Worm (Caenorhabditis elegans) whole organism, L4 larva: ENCODE results near the gene letm-1.

Experiments used
- D1046.2 ChIP-seq: fragments of 200-800 bp; sonication (Bioruptor generic); IDR thresholded peaks from 2 replicates; pipeline ENCODE4 v1.3.6; 2022; ENCODE audit warnings: missing genetic modification characterization, missing compliant biosample characterization
- F10B5.3 ChIP-seq: sonication (generic microtip); optimal IDR thresholded peaks from 2 replicates; lab custom pipeline; 2016; ENCODE audit warnings: mild to moderate bottlenecking, missing genetic modification characterization, missing compliant biosample characterization
- F49E8.2 ChIP-seq: sonication (generic microtip); optimal IDR thresholded peaks from 2 replicates; lab custom pipeline; 2016; ENCODE audit warnings: missing compliant biosample characterization, mild to moderate bottlenecking, missing genetic modification characterization, borderline replicate concordance
- R02D3.7 ChIP-seq: fragments of 150-350 bp; sonication (generic microtip); optimal IDR thresholded peaks from 3 replicates; lab custom pipeline; 2014; ENCODE audit warnings: missing biosample characterization, missing genetic modification characterization
- T26A8.4 ChIP-seq: fragments of 200-800 bp; sonication (Bioruptor generic); IDR thresholded peaks from 2 replicates; pipeline ENCODE4 v1.3.6; 2022; ENCODE audit warnings: missing genetic modification characterization, missing compliant biosample characterization
- Y105C5A.15 ChIP-seq: fragments of 200-800 bp; sonication (Bioruptor generic); IDR thresholded peaks from 2 replicates; pipeline ENCODE4 v1.3.6; 2022; ENCODE audit warnings: missing genetic modification characterization, missing compliant biosample characterization
- Y48G9A.11 ChIP-seq: fragments of 200-800 bp; sonication (Bioruptor generic); IDR thresholded peaks from 2 replicates; pipeline ENCODE4 v1.3.6; 2022; ENCODE audit warnings: missing genetic modification reagents, missing genetic modification characterization, missing compliant biosample characterization
- Y5F2A.4 ChIP-seq: fragments of 200-800 bp; sonication (Bioruptor generic); optimal IDR thresholded peaks from 2 replicates; lab custom pipeline; 2018; ENCODE audit warnings: mild to moderate bottlenecking, missing genetic modification characterization, missing compliant biosample characterization
- ZK546.5 ChIP-seq, 2 experiments: sonication (generic microtip); optimal IDR thresholded peaks; 2 replicates each; lab custom pipeline; 2017; ENCODE audit warnings: missing biosample characterization in 2 of 2, missing genetic modification characterization in 2 of 2
- aha-1 ChIP-seq: fragments of 150-350 bp; peaks from one replicate; lab custom pipeline; 2014; ENCODE audit warnings: missing biosample characterization, missing genetic modification characterization
- aly-2 ChIP-seq: sonication (generic microtip); optimal IDR thresholded peaks from 2 replicates; lab custom pipeline; 2018; ENCODE audit warnings: missing biosample characterization, missing genetic modification characterization
- ama-1 ChIP-seq: fragments of 150-350 bp; optimal IDR thresholded peaks from 2 replicates; lab custom pipeline; 2014; ENCODE audit warnings: inconsistent platforms, mixed read lengths
- attf-4 ChIP-seq: sonication (generic microtip); optimal IDR thresholded peaks from 3 replicates; lab custom pipeline; 2017; ENCODE audit warnings: missing biosample characterization, missing genetic modification characterization
- ceh-20 ChIP-seq: fragments of 200-800 bp; sonication (Bioruptor generic); IDR thresholded peaks from 2 replicates; pipeline ENCODE4 v1.3.6; 2022; ENCODE audit warnings: missing genetic modification reagents, missing genetic modification characterization, missing compliant biosample characterization
- ceh-28 ChIP-seq: fragments of 150-350 bp; optimal IDR thresholded peaks from 2 replicates; lab custom pipeline; 2014; ENCODE audit warnings: missing biosample characterization, missing genetic modification reagents, missing genetic modification characterization
- ceh-32 ChIP-seq: sonication (generic microtip); optimal IDR thresholded peaks from 2 replicates; lab custom pipeline; 2016; ENCODE audit warnings: mild to moderate bottlenecking, missing genetic modification characterization, missing compliant biosample characterization; ENCODE audit not compliant: poor library complexity
- ceh-82 ChIP-seq: sonication (generic microtip); optimal IDR thresholded peaks from 2 replicates; lab custom pipeline; 2017; ENCODE audit warnings: missing biosample characterization, missing genetic modification characterization
- ces-1 ChIP-seq: fragments of 150-350 bp; sonication (generic microtip); optimal IDR thresholded peaks from 4 replicates; lab custom pipeline; 2014; ENCODE audit warnings: missing biosample characterization, missing genetic modification reagents, missing genetic modification characterization
- daf-12 ChIP-seq: fragments of 150-350 bp; optimal IDR thresholded peaks from 2 replicates; lab custom pipeline; 2014; ENCODE audit warnings: missing biosample characterization, missing genetic modification reagents, missing genetic modification characterization
- dmd-9 ChIP-seq: fragments of 200-800 bp; sonication (Bioruptor generic); IDR thresholded peaks from 2 replicates; pipeline ENCODE4 v1.3.6; 2022; ENCODE audit warnings: missing genetic modification reagents, missing genetic modification characterization, missing compliant biosample characterization
- duxl-1 ChIP-seq: sonication (generic microtip); optimal IDR thresholded peaks from 2 replicates; lab custom pipeline; 2016; ENCODE audit warnings: mild to moderate bottlenecking, missing genetic modification characterization, moderate library complexity, missing compliant biosample characterization; ENCODE audit not compliant: poor library complexity
- dve-1 ChIP-seq: sonication (generic microtip); optimal IDR thresholded peaks from 2 replicates; lab custom pipeline; 2017; ENCODE audit warnings: antibody characterized with exemption, mild to moderate bottlenecking, missing genetic modification characterization, missing compliant biosample characterization; ENCODE audit not compliant: insufficient read depth
- egl-43 ChIP-seq: fragments of 200-800 bp; sonication (Bioruptor generic); IDR thresholded peaks from 2 replicates; pipeline ENCODE4 v1.3.6; 2022; ENCODE audit warnings: missing genetic modification reagents, missing genetic modification characterization, missing compliant biosample characterization
- fkh-10 ChIP-seq: fragments of 150-350 bp; optimal IDR thresholded peaks from 2 replicates; lab custom pipeline; 2014; ENCODE audit warnings: missing biosample characterization, missing genetic modification reagents, missing genetic modification characterization
- hlh-30 ChIP-seq: sonication (generic microtip); optimal IDR thresholded peaks from 2 replicates; lab custom pipeline; 2017; ENCODE audit warnings: antibody characterized with exemption, mild to moderate bottlenecking, missing genetic modification characterization, missing compliant biosample characterization; ENCODE audit not compliant: insufficient read depth
- hmg-1.1 ChIP-seq: fragments of 200-800 bp; sonication (Bioruptor generic); IDR thresholded peaks from 2 replicates; pipeline ENCODE4 v1.3.6; 2022; ENCODE audit warnings: missing genetic modification reagents, missing genetic modification characterization, missing compliant biosample characterization
- lin-38 ChIP-seq: fragments of 200-800 bp; sonication (Bioruptor generic); IDR thresholded peaks from 2 replicates; pipeline ENCODE4 v1.3.6; 2022; ENCODE audit warnings: missing genetic modification reagents, missing genetic modification characterization, missing compliant biosample characterization
- mdl-1 ChIP-seq, 2 experiments: fragments of 150-350 bp in 1 of 2; sonication (generic microtip) in 1 of 2; optimal IDR thresholded peaks; 2 replicates each; lab custom pipeline; 2014 to 2017; ENCODE audit warnings: missing biosample characterization in 2 of 2, missing genetic modification characterization in 2 of 2
- mep-1 ChIP-seq: fragments of 150-350 bp; sonication (generic microtip); optimal IDR thresholded peaks from 3 replicates; lab custom pipeline; 2014; ENCODE audit warnings: missing biosample characterization, missing genetic modification characterization
- mes-2 ChIP-seq: sonication (generic microtip); optimal IDR thresholded peaks from 2 replicates; lab custom pipeline; 2016; ENCODE audit warnings: missing genotype, mild to moderate bottlenecking, missing genetic modification characterization, missing compliant biosample characterization; ENCODE audit not compliant: poor library complexity, severe bottlenecking
- mxl-2 ChIP-seq: fragments of 200-800 bp; sonication (Bioruptor generic); conservative IDR thresholded peaks from 2 replicates; pipeline ENCODE4 v1.3.6; 2022; ENCODE audit warnings: missing genetic modification reagents, missing genetic modification characterization, missing compliant biosample characterization
- nhr-111 ChIP-seq: fragments of 200-800 bp; sonication (Bioruptor generic); optimal IDR thresholded peaks from 2 replicates; lab custom pipeline; 2018; ENCODE audit warnings: mild to moderate bottlenecking, missing genetic modification characterization, missing compliant biosample characterization
- nhr-28 ChIP-seq: fragments of 150-350 bp; optimal IDR thresholded peaks from 2 replicates; lab custom pipeline; 2014; ENCODE audit warnings: missing biosample characterization, missing genetic modification characterization
- nhr-48 ChIP-seq: sonication (generic microtip); optimal IDR thresholded peaks from 2 replicates; lab custom pipeline; 2016; ENCODE audit warnings: mild to moderate bottlenecking, missing genetic modification characterization, missing compliant biosample characterization
- nhr-76 ChIP-seq: fragments of 150-350 bp; optimal IDR thresholded peaks from 2 replicates; lab custom pipeline; 2014; ENCODE audit warnings: missing biosample characterization, missing genetic modification characterization
- pha-4 ChIP-seq, 2 experiments: fragments of 150-350 bp in 1 of 2; fragments of 200-800 bp in 1 of 2; sonication (Bioruptor generic) in 1 of 2; IDR thresholded peaks in 1 of 2; optimal IDR thresholded peaks in 1 of 2; 2 replicates each; pipeline versions ENCODE4 v1.3.6 to Lab custom; 2014 to 2022; ENCODE audit warnings: missing genetic modification characterization in 2 of 2, missing genetic modification reagents in 2 of 2, missing biosample characterization in 1 of 2, missing compliant biosample characterization in 1 of 2
- set-16 ChIP-seq: fragments of 200-800 bp; sonication (Bioruptor generic); IDR thresholded peaks from 2 replicates; pipeline ENCODE4 v1.3.6; 2022; ENCODE audit warnings: missing genetic modification reagents, missing genetic modification characterization, missing compliant biosample characterization
- spr-3 ChIP-seq: fragments of 200-800 bp; sonication (Bioruptor generic); optimal IDR thresholded peaks from 2 replicates; lab custom pipeline; 2018; ENCODE audit warnings: mild to moderate bottlenecking, missing genetic modification characterization, missing compliant biosample characterization
- tra-1 ChIP-seq: fragments of 200-800 bp; sonication (Bioruptor generic); IDR thresholded peaks from 2 replicates; pipeline ENCODE4 v1.3.6; 2022; ENCODE audit warnings: missing genetic modification reagents, missing genetic modification characterization, missing compliant biosample characterization

The letm-1 gene

DNA sequence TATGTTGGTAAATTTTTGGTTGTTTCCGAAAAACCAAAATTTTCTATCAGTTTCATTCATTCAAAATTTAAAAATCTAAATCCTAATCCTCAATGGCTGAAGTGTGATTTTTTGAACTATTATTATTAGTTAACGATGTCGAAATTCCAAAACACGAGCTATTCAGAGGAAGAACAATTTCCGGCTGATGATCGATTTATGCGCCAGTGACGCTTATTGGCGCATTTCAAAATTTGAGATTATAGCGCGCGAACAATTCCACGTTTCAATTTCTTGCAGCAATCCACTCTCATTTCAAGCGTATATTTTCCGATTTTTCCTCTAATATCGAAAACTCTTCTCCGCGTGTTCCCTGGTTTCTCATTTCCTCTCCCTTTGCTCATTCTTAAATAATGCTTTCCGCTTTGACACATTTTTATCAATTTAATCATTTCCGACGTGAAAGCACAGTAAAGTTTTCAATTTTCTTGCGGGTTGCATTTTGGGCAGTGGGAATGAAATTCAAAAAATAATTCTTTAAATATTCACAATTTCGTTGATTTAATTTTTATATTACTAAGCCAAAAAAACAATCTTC, 3.4 kb downstream of the letm-1 start (continued):
- no peak for TF ChIP-seq ceh-28 (tag; lab: Kevin White, UChicago)
- no peak for TF ChIP-seq tra-1 (GFP tag; lab: Robert Waterston, UW)
- 0 out of 2 replicates have a peak, but pooled peaks have one; percentile 21 for TF ChIP-seq D1046.2 (GFP tag; lab: Robert Waterston, UW)
- TF ChIP-seq dmd-9 (GFP tag; lab: Robert Waterston, UW), result no peak
- no peak for TF ChIP-seq ceh-32 (tag; lab: Kevin White, UChicago)
- no peak for TF ChIP-seq nhr-76 (tag; lab: Kevin White, UChicago)
- no peak for TF ChIP-seq daf-12 (tag; lab: Kevin White, UChicago)
- no peak for TF ChIP-seq attf-4 (tag; lab: Kevin White, UChicago)
- no peak for TF ChIP-seq nhr-48 (tag; lab: Kevin White, UChicago)
- TF ChIP-seq aha-1 (tag; lab: Kevin White, UChicago), result peak; percentile 6
- peak; percentile 49 for TF ChIP-seq duxl-1
- no peak for TF ChIP-seq F49E8.2 (tag; lab: Kevin White, UChicago)
- no peak for TF ChIP-seq Y5F2A.4 (GFP tag; lab: Kevin White, UChicago)
- no peak for TF ChIP-seq ama-1 (lab: Kevin White, UChicago)
- no peak for TF ChIP-seq nhr-111 (GFP tag; lab: Kevin White, UChicago)
- TF ChIP-seq nhr-28, result no peak
- no peak for TF ChIP-seq ces-1
- no peak for TF ChIP-seq mxl-2 (GFP tag; lab: Robert Waterston, UW)
- peak; percentile 58 for TF ChIP-seq lin-38 (GFP tag; lab: Robert Waterston, UW)
- peak in 1 of 2 experiments; percentile 5 for TF ChIP-seq mdl-1 (tag; optimal IDR thresholded peaks at IDR 0.05; lab: Kevin White, UChicago)
- TF ChIP-seq F10B5.3 (tag; lab: Kevin White, UChicago), result peak; percentile 26
- no peak for TF ChIP-seq ceh-82 (tag; lab: Kevin White, UChicago)
- no peak for TF ChIP-seq ceh-20 (GFP tag; lab: Robert Waterston, UW)
- 0 out of 2 replicates have a peak, but pooled peaks have one; percentile 50 for TF ChIP-seq egl-43 (GFP tag; lab: Robert Waterston, UW)
- no peak for TF ChIP-seq Y48G9A.11 (GFP tag; lab: Robert Waterston, UW)
- no peak for TF ChIP-seq fkh-10 (GFP tag; lab: Kevin White, UChicago)
- TF ChIP-seq set-16 (GFP tag; lab: Robert Waterston, UW), result no peak
- TF ChIP-seq Y105C5A.15 (GFP tag; lab: Robert Waterston, UW), result no peak
- TF ChIP-seq spr-3 (GFP tag; lab: Kevin White, UChicago), result no peak
- TF ChIP-seq T26A8.4 (GFP tag; lab: Robert Waterston, UW), result no peak
- no peak for TF ChIP-seq ZK546.5 (tag; optimal IDR thresholded peaks at IDR 0.05; lab: Kevin White, UChicago)
- TF ChIP-seq aly-2, result no peak
- peak; percentile 41 for TF ChIP-seq dve-1 (tag; lab: Kevin White, UChicago)
- no peak for TF ChIP-seq hmg-1.1 (GFP tag; lab: Robert Waterston, UW)
- TF ChIP-seq hlh-30, result peak; percentile 37
- no peak for TF ChIP-seq pha-4 (GFP tag; IDR thresholded peaks at IDR 0.05; lab: Robert Waterston, UW)
- no peak for TF ChIP-seq pha-4 (tag; optimal IDR thresholded peaks at IDR 0.05; lab: Kevin White, UChicago)
- TF ChIP-seq, all 104 proteins: peak for 21

DNA sequence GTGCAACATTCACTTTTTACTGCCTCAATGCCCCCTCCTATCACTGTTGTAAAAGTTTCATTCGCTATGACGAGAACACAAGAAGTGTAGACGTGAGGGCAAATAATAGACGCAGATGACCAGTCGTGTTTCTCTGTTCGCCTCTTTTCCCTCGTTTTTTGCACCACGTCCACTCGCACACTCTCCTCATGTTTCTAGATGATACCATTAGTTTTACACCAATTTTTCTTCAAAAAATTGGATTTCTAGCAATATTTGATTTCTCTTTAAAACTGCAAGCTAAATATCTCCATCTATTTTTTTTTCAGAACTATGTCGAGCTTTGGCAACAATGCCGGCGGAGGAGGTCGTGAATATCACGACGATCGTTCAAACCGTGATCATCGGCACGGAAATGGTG, 4.0 kb downstream of the letm-1 start, which contains the start of gene rde-12:
Gene rde-12 (plus strand): TSS at position 301 of the 400 bp plus-strand sequence.
- TF ChIP-seq mes-2 (tag; lab: Kevin White, UChicago), result peak; percentile 3
- TF ChIP-seq dmd-9 (GFP tag; lab: Robert Waterston, UW), result no peak
- TF ChIP-seq dve-1 (tag; lab: Kevin White, UChicago), result no peak
- TF ChIP-seq mep-1 (tag; lab: Kevin White, UChicago), result peak; percentile 4
- TF ChIP-seq aha-1 (tag; lab: Kevin White, UChicago), result peak; percentile 28
- peak; percentile 39 for TF ChIP-seq nhr-28
- no peak for TF ChIP-seq R02D3.7 (tag; lab: Kevin White, UChicago)
- TF ChIP-seq, all 104 proteins: peak for 4
